Worm (Caenorhabditis elegans) whole organism, mixed stage, embryonic: ENCODE results near the gene lin-31.

Experiments
- M03D4.4 ChIP-seq: sonication (generic microtip); optimal IDR thresholded peaks from 2 replicates; lab custom pipeline; 2017; ENCODE audit warnings: mild to moderate bottlenecking, missing genetic modification characterization, missing compliant biosample characterization
- bed-3 ChIP-seq: fragments of 200-800 bp; sonication (Bioruptor generic); optimal IDR thresholded peaks from 3 replicates; lab custom pipeline; 2018; ENCODE audit warnings: mild to moderate bottlenecking, missing genetic modification characterization, moderate library complexity, missing compliant biosample characterization
- blmp-1 ChIP-seq: fragments of 150-350 bp; optimal IDR thresholded peaks from 2 replicates; lab custom pipeline; 2014; ENCODE audit warnings: missing biosample characterization, missing genetic modification characterization
- ceh-39 ChIP-seq: fragments of 150-350 bp; optimal IDR thresholded peaks from 2 replicates; lab custom pipeline; 2014; ENCODE audit warnings: missing biosample characterization, missing genetic modification characterization
- ceh-43 ChIP-seq: fragments of 200-800 bp; sonication (Bioruptor generic); optimal IDR thresholded peaks from 2 replicates; lab custom pipeline; 2018; ENCODE audit warnings: mild to moderate bottlenecking, missing genetic modification characterization, moderate library complexity, missing compliant biosample characterization
- ceh-83 ChIP-seq: fragments of 200-800 bp; sonication (Bioruptor generic); optimal IDR thresholded peaks from 2 replicates; lab custom pipeline; 2018; ENCODE audit warnings: mild to moderate bottlenecking, missing genetic modification characterization, missing compliant biosample characterization
- ces-1 ChIP-seq: fragments of 150-350 bp; optimal IDR thresholded peaks from 2 replicates; lab custom pipeline; 2014; ENCODE audit warnings: missing biosample characterization, missing genetic modification reagents, missing genetic modification characterization
- cnd-1 ChIP-seq: fragments of 200-800 bp; sonication (Bioruptor generic); optimal IDR thresholded peaks from 2 replicates; lab custom pipeline; 2018; ENCODE audit warnings: mild to moderate bottlenecking, missing genetic modification characterization, missing compliant biosample characterization
- drap-1 ChIP-seq: fragments of 200-800 bp; sonication (Bioruptor generic); optimal IDR thresholded peaks from 3 replicates; lab custom pipeline; 2018; ENCODE audit warnings: mild to moderate bottlenecking, missing genetic modification characterization, missing compliant biosample characterization
- elt-1 ChIP-seq: sonication (generic microtip); optimal IDR thresholded peaks from 2 replicates; lab custom pipeline; 2017; ENCODE audit warnings: missing genetic modification characterization, mild to moderate bottlenecking, missing compliant biosample characterization, antibody characterized with exemption, moderate library complexity, borderline replicate concordance; ENCODE audit not compliant: insufficient read depth
- flh-1 ChIP-seq: fragments of 200-800 bp; sonication (Bioruptor generic); optimal IDR thresholded peaks from 2 replicates; lab custom pipeline; 2018; ENCODE audit warnings: mild to moderate bottlenecking, missing genetic modification characterization, moderate library complexity, missing compliant biosample characterization
- ham-2 ChIP-seq: fragments of 200-800 bp; sonication (Bioruptor generic); optimal IDR thresholded peaks from 2 replicates; lab custom pipeline; 2018; ENCODE audit warnings: mild to moderate bottlenecking, missing genetic modification characterization, missing compliant biosample characterization
- hlh-1 ChIP-seq: fragments of 150-350 bp; optimal IDR thresholded peaks from 2 replicates; lab custom pipeline; 2014; ENCODE audit warnings: missing biosample characterization, missing genetic modification reagents, missing genetic modification characterization
- lin-13 ChIP-seq: fragments of 150-350 bp; optimal IDR thresholded peaks from 2 replicates; lab custom pipeline; 2014; ENCODE audit warnings: missing biosample characterization, missing genetic modification characterization
- lsy-2 ChIP-seq: fragments of 150-350 bp; optimal IDR thresholded peaks from 2 replicates; lab custom pipeline; 2014; ENCODE audit warnings: missing biosample characterization, missing genetic modification characterization
- mep-1 ChIP-seq: fragments of 150-350 bp; optimal IDR thresholded peaks from 2 replicates; lab custom pipeline; 2017; ENCODE audit warnings: missing biosample characterization, missing genetic modification reagents, missing genetic modification characterization, inconsistent platforms
- mls-2 ChIP-seq: sonication (generic microtip); optimal IDR thresholded peaks from 2 replicates; lab custom pipeline; 2016; ENCODE audit warnings: mild to moderate bottlenecking, missing genetic modification characterization, moderate library complexity, missing compliant biosample characterization
- nhr-12 ChIP-seq: fragments of 150-350 bp; optimal IDR thresholded peaks from 2 replicates; lab custom pipeline; 2014; ENCODE audit warnings: missing biosample characterization, missing genetic modification characterization
- nhr-2 ChIP-seq: fragments of 150-350 bp; optimal IDR thresholded peaks from 2 replicates; lab custom pipeline; 2014; ENCODE audit warnings: missing biosample characterization, missing genetic modification characterization
- nhr-237 ChIP-seq: fragments of 150-350 bp; optimal IDR thresholded peaks from 2 replicates; lab custom pipeline; 2014; ENCODE audit warnings: missing biosample characterization, missing genetic modification characterization
- nhr-28 ChIP-seq: fragments of 150-350 bp; optimal IDR thresholded peaks from 2 replicates; lab custom pipeline; 2014; ENCODE audit warnings: missing biosample characterization, missing genetic modification characterization
- nhr-76 ChIP-seq: sonication (generic microtip); optimal IDR thresholded peaks from 2 replicates; lab custom pipeline; 2017; ENCODE audit warnings: missing biosample characterization, missing genetic modification characterization
- pha-4 ChIP-seq: fragments of 150-350 bp; optimal IDR thresholded peaks from 2 replicates; lab custom pipeline; 2018; ENCODE audit warnings: missing biosample characterization, missing genetic modification reagents, missing genetic modification characterization
- sem-2 ChIP-seq: fragments of 200-800 bp; sonication (Bioruptor generic); optimal IDR thresholded peaks from 2 replicates; lab custom pipeline; 2018; ENCODE audit warnings: mild to moderate bottlenecking, missing genetic modification characterization, missing compliant biosample characterization
- snpc-4 ChIP-seq: fragments of 150-350 bp; optimal IDR thresholded peaks from 2 replicates; lab custom pipeline; 2014; ENCODE audit warnings: missing biosample characterization, missing genetic modification characterization
- sptf-1 ChIP-seq: sonication (generic microtip); optimal IDR thresholded peaks from 2 replicates; lab custom pipeline; 2017; ENCODE audit warnings: mild to moderate bottlenecking, missing genetic modification characterization, moderate library complexity, missing compliant biosample characterization
- unc-120 ChIP-seq: sonication (generic microtip); optimal IDR thresholded peaks from 2 replicates; lab custom pipeline; 2017; ENCODE audit warnings: missing genetic modification characterization, missing compliant biosample characterization; ENCODE audit not compliant: poor library complexity, severe bottlenecking
- unc-39 ChIP-seq: fragments of 150-350 bp; optimal IDR thresholded peaks from 2 replicates; lab custom pipeline; 2014; ENCODE audit warnings: missing biosample characterization, missing genetic modification characterization
- unc-62 ChIP-seq: fragments of 150-350 bp; optimal IDR thresholded peaks from 2 replicates; lab custom pipeline; 2014; ENCODE audit warnings: missing biosample characterization, missing genetic modification reagents, missing genetic modification characterization
- zip-8 ChIP-seq: fragments of 150-350 bp; optimal IDR thresholded peaks from 2 replicates; lab custom pipeline; 2014; ENCODE audit warnings: missing biosample characterization, missing genetic modification characterization
- ztf-11 ChIP-seq: fragments of 150-350 bp; optimal IDR thresholded peaks from 2 replicates; lab custom pipeline; 2014; ENCODE audit warnings: missing biosample characterization, missing genetic modification characterization

Gene lin-31

ce11 chrII:4000430-4000829 lies 18.1 kb downstream of the lin-31 start:
- no peak for TF ChIP-seq nhr-12 (tag; lab: Kevin White, UChicago)
- TF ChIP-seq flh-1 (GFP tag; lab: Kevin White, UChicago) = no peak
- no peak for TF ChIP-seq cnd-1 (tag; lab: Kevin White, UChicago)
- no peak for TF ChIP-seq snpc-4 (tag; lab: Kevin White, UChicago)
- TF ChIP-seq bed-3 (GFP tag; lab: Kevin White, UChicago) = no peak
- no peak for TF ChIP-seq unc-120 (tag; lab: Kevin White, UChicago)
- TF ChIP-seq ceh-83 (GFP tag; lab: Kevin White, UChicago) = no peak
- TF ChIP-seq nhr-2 (tag; lab: Kevin White, UChicago) = no peak
- TF ChIP-seq ceh-39 (tag; lab: Kevin White, UChicago) = no peak
- TF ChIP-seq ceh-43 (GFP tag; lab: Kevin White, UChicago) = no peak

- TF ChIP-seq ces-1 (GFP tag; lab: Kevin White, UChicago) = peak; percentile 53
- no peak for TF ChIP-seq ham-2 (GFP tag; lab: Kevin White, UChicago)
- peak; percentile 32 for TF ChIP-seq pha-4
These were observed 19.8 kb downstream of the lin-31 start for ce11 chrII:4002134-4002533.

ce11 chrII:4004614-4005013 lies 22.3 kb downstream of the lin-31 start, which contains the start of gene ephx-1:
Gene ephx-1, plus strand, starts transcription at chrII:4004914.
- no peak for TF ChIP-seq sem-2 (GFP tag; lab: Kevin White, UChicago)
- no peak for TF ChIP-seq flh-1 (GFP tag; lab: Kevin White, UChicago)
- no peak for TF ChIP-seq nhr-237 (tag; lab: Kevin White, UChicago)
- TF ChIP-seq nhr-12 (tag; lab: Kevin White, UChicago) = no peak
- TF ChIP-seq M03D4.4 (tag; lab: Kevin White, UChicago) = no peak
- TF ChIP-seq mls-2 (tag; lab: Kevin White, UChicago) = no peak
- TF ChIP-seq nhr-2 (tag; lab: Kevin White, UChicago) = no peak
- no peak for TF ChIP-seq mep-1
- no peak for TF ChIP-seq ces-1 (GFP tag; lab: Kevin White, UChicago)
- no peak for TF ChIP-seq nhr-28 (tag; lab: Kevin White, UChicago)
- no peak for TF ChIP-seq zip-8 (tag; lab: Kevin White, UChicago)
- TF ChIP-seq unc-120 (tag; lab: Kevin White, UChicago) = no peak

- TF ChIP-seq blmp-1 (tag; lab: Kevin White, UChicago) = no peak
- TF ChIP-seq lin-13 (tag; lab: Kevin White, UChicago) = no peak
- no peak for TF ChIP-seq nhr-28 (tag; lab: Kevin White, UChicago)
- no peak for TF ChIP-seq sem-2 (GFP tag; lab: Kevin White, UChicago)
- no peak for TF ChIP-seq nhr-76
- no peak for TF ChIP-seq drap-1 (GFP tag; lab: Kevin White, UChicago)
- no peak for TF ChIP-seq ham-2 (GFP tag; lab: Kevin White, UChicago)
- TF ChIP-seq hlh-1 (tag; lab: Kevin White, UChicago) = no peak
- no peak for TF ChIP-seq elt-1 (tag; lab: Kevin White, UChicago)
- TF ChIP-seq ztf-11 (tag; lab: Kevin White, UChicago) = no peak
- no peak for TF ChIP-seq cnd-1 (tag; lab: Kevin White, UChicago)
- no peak for TF ChIP-seq pha-4
- TF ChIP-seq unc-62 (GFP tag; lab: Kevin White, UChicago) = no peak
- TF ChIP-seq sptf-1 = no peak
- no peak for TF ChIP-seq unc-39
- TF ChIP-seq snpc-4 (tag; lab: Kevin White, UChicago) = no peak
- no peak for TF ChIP-seq lsy-2 (tag; lab: Kevin White, UChicago)
- TF ChIP-seq zip-8 (tag; lab: Kevin White, UChicago) = no peak
These were observed 25.6 kb downstream of the lin-31 start for ce11 chrII:4007972-4008371.

ce11 chrII:4011518-4011917 lies 29.2 kb downstream of the lin-31 start:
- TF ChIP-seq ces-1 (GFP tag; lab: Kevin White, UChicago) (no peak), nhr-237 (tag; lab: Kevin White, UChicago) (no peak), nhr-76 (no peak), zip-8 (tag; lab: Kevin White, UChicago) (no peak), elt-1 (tag; lab: Kevin White, UChicago) (no peak), nhr-28 (tag; lab: Kevin White, UChicago) (no peak)
